Fruit fly (Drosophila melanogaster) Kc167 (cell line): Measurements from ENCODE around the gene Ir94g.

ENCODE experiments used
- Sin3A ChIP-seq: fragments of >200 bp; optimal IDR thresholded peaks from 2 replicates; lab custom pipeline; 2018; ENCODE audit warnings: missing external identifiers
- insv ChIP-seq: fragments of >200 bp; optimal IDR thresholded peaks from 3 replicates; lab custom pipeline; 2018; ENCODE audit warnings: missing external identifiers
- psq ChIP-seq: fragments of >200 bp; optimal IDR thresholded peaks from 2 replicates; lab custom pipeline; 2017; ENCODE audit warnings: missing external identifiers

- no peak for TF ChIP-seq psq (lab: Kevin White, UChicago)
- TF ChIP-seq Sin3A: no peak
- no peak for TF ChIP-seq insv (lab: Kevin White, UChicago)
Observed at dm6 chr3R:23476085-23476484, 7.6 kb upstream of the Ir94g start.
